Worm (Caenorhabditis elegans) whole organism, L1 larva: ENCODE data around the gene K12H6.6.

Source experiments
- Y116A8C.19 ChIP-seq: sonication (generic microtip); optimal IDR thresholded peaks from 2 replicates; lab custom pipeline; 2016; ENCODE audit warnings: missing compliant biosample characterization, missing genetic modification characterization, borderline replicate concordance
- aha-1 ChIP-seq: fragments of 150-350 bp; optimal IDR thresholded peaks from 2 replicates; lab custom pipeline; 2014; ENCODE audit warnings: missing biosample characterization, missing genetic modification characterization
- alr-1 ChIP-seq: fragments of 200-800 bp; sonication (Bioruptor generic); optimal IDR thresholded peaks from 2 replicates; lab custom pipeline; 2018; ENCODE audit warnings: borderline replicate concordance, mild to moderate bottlenecking, missing genetic modification characterization, missing compliant biosample characterization
- aly-2 ChIP-seq: fragments of 150-350 bp; optimal IDR thresholded peaks from 2 replicates; lab custom pipeline; 2014; ENCODE audit warnings: missing biosample characterization, missing genetic modification characterization
- ceh-90 ChIP-seq: sonication (generic microtip); optimal IDR thresholded peaks from 2 replicates; lab custom pipeline; 2016; ENCODE audit warnings: missing genetic modification characterization, missing compliant biosample characterization
- ces-1 ChIP-seq: fragments of 150-350 bp; optimal IDR thresholded peaks from 2 replicates; lab custom pipeline; 2014; ENCODE audit warnings: missing biosample characterization, missing genetic modification reagents, missing genetic modification characterization
- dpl-1 ChIP-seq, 3 experiments: fragments of 150-350 bp in 2 of 3; sonication (generic microtip) in 1 of 3; optimal IDR thresholded peaks; 2 replicates each; lab custom pipeline; 2014 to 2017; ENCODE audit warnings: missing biosample characterization in 3 of 3, missing genetic modification characterization in 3 of 3, missing genetic modification reagents in 3 of 3
- efl-3 ChIP-seq: fragments of 200-800 bp; sonication (Bioruptor generic); optimal IDR thresholded peaks from 2 replicates; lab custom pipeline; 2018; ENCODE audit warnings: mild to moderate bottlenecking, missing genetic modification characterization, missing compliant biosample characterization
- egl-13 ChIP-seq: sonication (generic microtip); optimal IDR thresholded peaks from 2 replicates; lab custom pipeline; 2016; ENCODE audit warnings: missing genotype, missing genetic modification reagents, missing genetic modification characterization, missing compliant biosample characterization
- egl-27 ChIP-seq, 2 experiments: fragments of 150-350 bp in 1 of 2; sonication (generic microtip); optimal IDR thresholded peaks; 3 replicates each; lab custom pipeline; 2017 to 2018; ENCODE audit warnings: missing biosample characterization in 2 of 2, missing genetic modification characterization in 2 of 2, missing genetic modification reagents in 2 of 2
- elt-3 ChIP-seq, 6 experiments: fragments of 150-350 bp in 1 of 6; sonication (generic microtip); optimal IDR thresholded peaks; 2 replicates each; lab custom pipeline; 2017 to 2018; ENCODE audit warnings: missing biosample characterization in 6 of 6, missing genetic modification characterization in 6 of 6, inconsistent platforms in 1 of 6
- ets-5 ChIP-seq: fragments of 200-800 bp; sonication (Bioruptor generic); IDR thresholded peaks from 2 replicates; pipeline ENCODE4 v1.3.6; 2022; ENCODE audit warnings: missing genetic modification characterization, missing compliant biosample characterization
- fkh-4 ChIP-seq: sonication (generic microtip); optimal IDR thresholded peaks from 2 replicates; lab custom pipeline; 2016; ENCODE audit warnings: missing compliant biosample characterization, missing genetic modification characterization, borderline replicate concordance
- fkh-8 ChIP-seq: sonication (generic microtip); optimal IDR thresholded peaks from 2 replicates; lab custom pipeline; 2016; ENCODE audit warnings: mild to moderate bottlenecking, missing genetic modification characterization, missing compliant biosample characterization
- fos-1 ChIP-seq: fragments of 150-350 bp; optimal IDR thresholded peaks from 2 replicates; lab custom pipeline; 2014; ENCODE audit warnings: missing biosample characterization, missing genetic modification characterization
- grh-1 ChIP-seq: fragments of 200-800 bp; sonication (Bioruptor generic); IDR thresholded peaks from 2 replicates; pipeline ENCODE4 v1.3.6; 2022; ENCODE audit warnings: missing genetic modification reagents, missing genetic modification characterization, missing compliant biosample characterization
- hlh-4 ChIP-seq: sonication (generic microtip); optimal IDR thresholded peaks from 2 replicates; lab custom pipeline; 2016; ENCODE audit warnings: mild to moderate bottlenecking, missing genetic modification characterization, missing compliant biosample characterization
- irx-1 ChIP-seq: sonication (generic microtip); optimal IDR thresholded peaks from 2 replicates; lab custom pipeline; 2016; ENCODE audit warnings: missing genetic modification characterization, missing compliant biosample characterization
- isw-1 ChIP-seq: fragments of 200-800 bp; sonication (Bioruptor generic); IDR thresholded peaks from 2 replicates; pipeline ENCODE4 v1.3.6; 2022; ENCODE audit warnings: missing genetic modification characterization, missing compliant biosample characterization
- jun-1 ChIP-seq: fragments of 150-350 bp; optimal IDR thresholded peaks from 2 replicates; lab custom pipeline; 2014; ENCODE audit warnings: missing biosample characterization, missing genetic modification reagents, missing genetic modification characterization
- lin-13 ChIP-seq: fragments of 150-350 bp; optimal IDR thresholded peaks from 2 replicates; lab custom pipeline; 2014; ENCODE audit warnings: missing biosample characterization, missing genetic modification reagents, missing genetic modification characterization
- lin-14 ChIP-seq: fragments of 200-800 bp; sonication (Bioruptor generic); optimal IDR thresholded peaks from 2 replicates; lab custom pipeline; 2018; ENCODE audit warnings: mild to moderate bottlenecking, missing genetic modification characterization, moderate library complexity, missing compliant biosample characterization
- lin-35 ChIP-seq, 2 experiments: fragments of 150-350 bp; optimal IDR thresholded peaks; 2 replicates each; lab custom pipeline; 2014; ENCODE audit warnings: missing biosample characterization in 2 of 2, missing genetic modification characterization in 2 of 2, missing genetic modification reagents in 2 of 2
- lin-39 ChIP-seq: fragments of 150-350 bp; optimal IDR thresholded peaks from 2 replicates; lab custom pipeline; 2014; ENCODE audit warnings: missing biosample characterization, missing genetic modification reagents, missing genetic modification characterization
- lsy-2 ChIP-seq, 2 experiments: fragments of 150-350 bp; optimal IDR thresholded peaks; 2 replicates each; lab custom pipeline; 2014; ENCODE audit warnings: missing biosample characterization in 2 of 2, missing genetic modification characterization in 2 of 2
- mdl-1 ChIP-seq, 2 experiments: fragments of 150-350 bp; optimal IDR thresholded peaks; 2 replicates each; lab custom pipeline; 2014 to 2017; ENCODE audit warnings: missing biosample characterization in 2 of 2, missing genetic modification characterization in 2 of 2, inconsistent platforms in 1 of 2
- mef-2 ChIP-seq: fragments of 150-350 bp; optimal IDR thresholded peaks from 2 replicates; lab custom pipeline; 2014; ENCODE audit warnings: missing biosample characterization, missing genetic modification characterization
- nhr-11 ChIP-seq: fragments of 150-350 bp; optimal IDR thresholded peaks from 2 replicates; lab custom pipeline; 2014; ENCODE audit warnings: missing biosample characterization, missing genetic modification characterization
- nhr-12 ChIP-seq: sonication (generic microtip); optimal IDR thresholded peaks from 2 replicates; lab custom pipeline; 2017; ENCODE audit warnings: missing biosample characterization, missing genetic modification characterization
- nhr-237 ChIP-seq: fragments of 150-350 bp; optimal IDR thresholded peaks from 2 replicates; lab custom pipeline; 2014; ENCODE audit warnings: missing biosample characterization, missing genetic modification characterization
- nhr-28 ChIP-seq: fragments of 150-350 bp; optimal IDR thresholded peaks from 2 replicates; lab custom pipeline; 2014; ENCODE audit warnings: missing biosample characterization, missing genetic modification characterization
- nhr-47 ChIP-seq: sonication (generic microtip); optimal IDR thresholded peaks from 2 replicates; lab custom pipeline; 2016; ENCODE audit warnings: mild to moderate bottlenecking, missing genetic modification characterization, moderate library complexity, missing compliant biosample characterization
- nhr-71 ChIP-seq: sonication (generic microtip); optimal IDR thresholded peaks from 2 replicates; lab custom pipeline; 2016; ENCODE audit warnings: mild to moderate bottlenecking, missing genetic modification characterization, moderate library complexity, missing compliant biosample characterization
- nhr-76 ChIP-seq: sonication (generic microtip); optimal IDR thresholded peaks from 2 replicates; lab custom pipeline; 2017; ENCODE audit warnings: missing biosample characterization, missing genetic modification characterization
- nhr-77 ChIP-seq: fragments of 150-350 bp; optimal IDR thresholded peaks from 2 replicates; lab custom pipeline; 2014; ENCODE audit warnings: missing biosample characterization, missing genetic modification characterization
- nhr-85 ChIP-seq: sonication (generic microtip); peaks from one replicate; lab custom pipeline; 2016; ENCODE audit warnings: missing genetic modification characterization, inconsistent platforms, missing compliant biosample characterization
- nhr-90 ChIP-seq: sonication (generic microtip); optimal IDR thresholded peaks from 2 replicates; lab custom pipeline; 2016; ENCODE audit warnings: mild to moderate bottlenecking, missing genetic modification characterization, missing compliant biosample characterization; ENCODE audit not compliant: poor library complexity
- pag-3 ChIP-seq: sonication (generic microtip); optimal IDR thresholded peaks from 2 replicates; lab custom pipeline; 2017; ENCODE audit warnings: missing genetic modification characterization, mild to moderate bottlenecking, missing compliant biosample characterization, antibody characterized with exemption, borderline replicate concordance; ENCODE audit not compliant: insufficient read depth
- skn-1 ChIP-seq: fragments of 150-350 bp; optimal IDR thresholded peaks from 2 replicates; lab custom pipeline; 2014; ENCODE audit warnings: missing biosample characterization, missing genetic modification characterization
- snpc-4 ChIP-seq: fragments of 150-350 bp; optimal IDR thresholded peaks from 2 replicates; lab custom pipeline; 2014; ENCODE audit warnings: missing biosample characterization, missing genetic modification characterization
- snu-23 ChIP-seq: sonication (generic microtip); optimal IDR thresholded peaks from 2 replicates; lab custom pipeline; 2016; ENCODE audit warnings: missing genetic modification characterization, missing compliant biosample characterization
- swsn-7 ChIP-seq: sonication (generic microtip); optimal IDR thresholded peaks from 2 replicates; lab custom pipeline; 2016; ENCODE audit warnings: missing genetic modification characterization, missing compliant biosample characterization
- unc-130 ChIP-seq: fragments of 150-350 bp; optimal IDR thresholded peaks from 2 replicates; lab custom pipeline; 2017; ENCODE audit warnings: missing biosample characterization, missing genetic modification characterization, inconsistent platforms
- unc-30 ChIP-seq: sonication (generic microtip); optimal IDR thresholded peaks from 2 replicates; lab custom pipeline; 2017; ENCODE audit warnings: missing biosample characterization, missing genetic modification characterization
- vab-15 ChIP-seq: sonication (generic microtip); optimal IDR thresholded peaks from 2 replicates; lab custom pipeline; 2017; ENCODE audit warnings: missing genotype, mild to moderate bottlenecking, missing genetic modification characterization, missing compliant biosample characterization
- zip-4 ChIP-seq: fragments of 200-800 bp; sonication (Bioruptor generic); optimal IDR thresholded peaks from 2 replicates; lab custom pipeline; 2018; ENCODE audit warnings: mild to moderate bottlenecking, missing genetic modification characterization, moderate library complexity, missing compliant biosample characterization
- ztf-11 ChIP-seq, 2 experiments: sonication (generic microtip); optimal IDR thresholded peaks; 2 replicates each; lab custom pipeline; 2016 to 2017; ENCODE audit warnings: missing genetic modification characterization in 2 of 2, missing biosample characterization in 1 of 2, missing compliant biosample characterization in 1 of 2
- ztf-4 ChIP-seq: fragments of 150-350 bp; optimal IDR thresholded peaks from 2 replicates; lab custom pipeline; 2014; ENCODE audit warnings: missing biosample characterization, missing genetic modification characterization

The K12H6.6 gene

ce11 chrII:2831173-2831572 is at the start of gene K12H6.6:
Gene K12H6.6, minus strand, starts transcription at chrII:2831233.
- no peak for TF ChIP-seq jun-1 (tag; lab: Kevin White, UChicago)
- no peak for TF ChIP-seq ets-5 (GFP tag; lab: Robert Waterston, UW)
- TF ChIP-seq fkh-8 (tag; lab: Kevin White, UChicago): peak; percentile 30
- TF ChIP-seq mef-2 (tag; lab: Kevin White, UChicago): no peak
- no peak for TF ChIP-seq Y116A8C.19
- TF ChIP-seq aly-2 (tag; lab: Kevin White, UChicago): no peak
- TF ChIP-seq egl-27 (tag; optimal IDR thresholded peaks at IDR 0.05; lab: Kevin White, UChicago): no peak
- TF ChIP-seq nhr-47 (tag; lab: Kevin White, UChicago): no peak
- no peak for TF ChIP-seq irx-1 (tag; lab: Kevin White, UChicago)
- no peak for TF ChIP-seq elt-3 (tag; optimal IDR thresholded peaks at IDR 0.05; lab: Kevin White, UChicago)
- no peak for TF ChIP-seq aha-1
- TF ChIP-seq lsy-2 (tag; optimal IDR thresholded peaks at IDR 0.05; lab: Kevin White, UChicago): no peak
- peak; percentile 43 for TF ChIP-seq skn-1
- TF ChIP-seq lin-13 (GFP tag; lab: Kevin White, UChicago): peak; percentile 6
- TF ChIP-seq mdl-1 (tag; optimal IDR thresholded peaks at IDR 0.05; lab: Kevin White, UChicago): no peak
- TF ChIP-seq alr-1 (tag; lab: Kevin White, UChicago): no peak
- TF ChIP-seq unc-30 (tag; lab: Kevin White, UChicago): no peak
- TF ChIP-seq lin-39: no peak
- TF ChIP-seq ztf-11 (tag; optimal IDR thresholded peaks at IDR 0.05; lab: Kevin White, UChicago): no peak
- no peak for TF ChIP-seq snpc-4 (tag; lab: Kevin White, UChicago)
- peak; percentile 39 for TF ChIP-seq nhr-71
- no peak for TF ChIP-seq nhr-76 (tag; lab: Kevin White, UChicago)
- no peak for TF ChIP-seq zip-4 (GFP tag; lab: Kevin White, UChicago)
- TF ChIP-seq unc-130 (tag; lab: Kevin White, UChicago): no peak
- TF ChIP-seq ceh-90 (tag; lab: Kevin White, UChicago): no peak
- peak; percentile 45 for TF ChIP-seq nhr-85
- no peak for TF ChIP-seq fkh-4
- no peak for TF ChIP-seq isw-1 (GFP tag; lab: Robert Waterston, UW)
- TF ChIP-seq snu-23 (GFP tag; lab: Kevin White, UChicago): peak; percentile 11
- TF ChIP-seq nhr-12: no peak
- peak in 1 of 3 experiments; percentile 9 for TF ChIP-seq dpl-1 (GFP tag; optimal IDR thresholded peaks at IDR 0.05; lab: Kevin White, UChicago)
- TF ChIP-seq efl-3 (GFP tag; lab: Kevin White, UChicago): no peak
- peak; percentile 70 for TF ChIP-seq lin-14
- TF ChIP-seq nhr-237 (tag; lab: Kevin White, UChicago): no peak
- TF ChIP-seq nhr-28: no peak
- TF ChIP-seq, all 84 proteins: peak for 8

ce11 chrII:2878909-2879308 is 47.9 kb upstream of the K12H6.6 start:
- no peak for TF ChIP-seq nhr-77 (tag; lab: Kevin White, UChicago)
- no peak for TF ChIP-seq nhr-90 (tag; lab: Kevin White, UChicago)
- TF ChIP-seq lin-39: no peak
- TF ChIP-seq fkh-4: no peak
- no peak for TF ChIP-seq skn-1

ce11 chrII:2874801-2875200 is 43.8 kb upstream of the K12H6.6 start, which contains the start of gene Y110A2AL.1:
Gene Y110A2AL.1, plus strand, starts transcription at chrII:2875101.
- TF ChIP-seq vab-15 (tag; lab: Kevin White, UChicago) (no peak), lin-35 (GFP tag; optimal IDR thresholded peaks at IDR 0.05; lab: Kevin White, UChicago) (no peak), unc-130 (tag; lab: Kevin White, UChicago) (no peak), hlh-4 (tag; lab: Kevin White, UChicago) (no peak), fos-1 (no peak), grh-1 (GFP tag; lab: Robert Waterston, UW) (no peak), egl-13 (tag; lab: Kevin White, UChicago) (no peak), pag-3 (tag; lab: Kevin White, UChicago) (no peak), ztf-4 (no peak), nhr-11 (no peak), swsn-7 (tag; lab: Kevin White, UChicago) (no peak), nhr-85 (no peak), lin-39 (no peak), ces-1 (GFP tag; lab: Kevin White, UChicago) (no peak)
